Fruit fly (Drosophila melanogaster) whole organism, wandering third instar larva: Measurements from ENCODE around the gene eIF5B.

Source experiments
- Abd-B ChIP-seq: fragments of >200 bp; optimal IDR thresholded peaks from 2 replicates; lab custom pipeline; 2017; ENCODE audit warnings: missing biosample characterization, missing genetic modification characterization
- CG32264 ChIP-seq: fragments of 200-800 bp; sonication (Bioruptor generic); optimal IDR thresholded peaks from 2 replicates; lab custom pipeline; 2016; ENCODE audit warnings: missing biosample characterization, missing genetic modification characterization
- CG9705 ChIP-seq: fragments of 200-800 bp; sonication (Bioruptor generic); optimal IDR thresholded peaks from 2 replicates; lab custom pipeline; 2018; ENCODE audit warnings: missing biosample characterization, mild to moderate bottlenecking, missing genetic modification characterization
- CrebA ChIP-seq: fragments of 200-800 bp; sonication (Bioruptor generic); optimal IDR thresholded peaks from 2 replicates; lab custom pipeline; 2016; ENCODE audit warnings: missing biosample characterization, mild to moderate bottlenecking, missing genetic modification characterization, borderline replicate concordance
- Dif ChIP-seq: fragments of 200-275, 200-300 bp; sonication (Bioruptor generic); optimal IDR thresholded peaks from 2 replicates; lab custom pipeline; 2018; ENCODE audit warnings: missing biosample characterization, missing genetic modification characterization; ENCODE audit not compliant: partially characterized antibody
- GATAd ChIP-seq: sonication (Bioruptor generic); optimal IDR thresholded peaks from 2 replicates; lab custom pipeline; 2016; ENCODE audit warnings: missing biosample characterization, missing genetic modification characterization
- HLH106 ChIP-seq: fragments of 200-800 bp; optimal IDR thresholded peaks from 3 replicates; lab custom pipeline; 2019; ENCODE audit warnings: missing biosample characterization, mild to moderate bottlenecking, missing genetic modification characterization, moderate library complexity
- Jra ChIP-seq: sonication (Bioruptor generic); optimal IDR thresholded peaks from 2 replicates; lab custom pipeline; 2016; ENCODE audit warnings: missing biosample characterization, missing genetic modification characterization
- Myc ChIP-seq: fragments of >200 bp; optimal IDR thresholded peaks from 2 replicates; lab custom pipeline; 2017
- N ChIP-seq: fragments of >200 bp; optimal IDR thresholded peaks from 2 replicates; lab custom pipeline; 2018; ENCODE audit warnings: missing biosample characterization, missing external identifiers, missing genetic modification characterization
- OdsH ChIP-seq: fragments of 200-800 bp; sonication (Bioruptor generic); optimal IDR thresholded peaks from 2 replicates; lab custom pipeline; 2016; ENCODE audit warnings: missing biosample characterization, mild to moderate bottlenecking, missing genetic modification characterization
- Rel ChIP-seq, 2 experiments: fragments of 200-800 bp; sonication (Bioruptor generic) in 1 of 2; optimal IDR thresholded peaks; 2 replicates in 1 of 2; 3 replicates in 1 of 2; lab custom pipeline; 2016 to 2019; ENCODE audit warnings: mild to moderate bottlenecking in 2 of 2, missing biosample characterization in 2 of 2, missing genetic modification characterization in 2 of 2, moderate library complexity in 1 of 2
- Sp1 ChIP-seq: fragments of 200-800 bp; sonication (Bioruptor generic); optimal IDR thresholded peaks from 3 replicates; lab custom pipeline; 2019; ENCODE audit warnings: missing biosample characterization, mild to moderate bottlenecking, missing genetic modification characterization, moderate library complexity
- Vsx2 ChIP-seq: fragments of 200-300, 225-300 bp; sonication (Bioruptor generic); optimal IDR thresholded peaks from 2 replicates; lab custom pipeline; 2018; ENCODE audit warnings: missing biosample characterization, missing genetic modification characterization; ENCODE audit not compliant: partially characterized antibody
- br ChIP-seq: fragments of 200-800 bp; sonication (Bioruptor generic); optimal IDR thresholded peaks from 2 replicates; lab custom pipeline; 2016; ENCODE audit warnings: missing biosample characterization, missing genetic modification characterization
- brk ChIP-seq: fragments of 200-800 bp; sonication (Bioruptor generic); optimal IDR thresholded peaks from 2 replicates; lab custom pipeline; 2016; ENCODE audit warnings: missing biosample characterization, mild to moderate bottlenecking, missing genetic modification characterization
- dl ChIP-seq, 2 experiments: fragments of 175-275, 200-275 bp in 1 of 2; fragments of 200-275 bp in 1 of 2; sonication (Bioruptor generic); optimal IDR thresholded peaks; lab custom pipeline; 2018; ENCODE audit warnings: mild to moderate bottlenecking in 2 of 2, missing biosample characterization in 2 of 2, missing genetic modification characterization in 2 of 2, moderate library complexity in 2 of 2; ENCODE audit not compliant: partially characterized antibody in 2 of 2, insufficient read depth in 1 of 2
- dmrt93B ChIP-seq: fragments of 200-800 bp; sonication (Bioruptor generic); optimal IDR thresholded peaks from 2 replicates; lab custom pipeline; 2018; ENCODE audit warnings: missing biosample characterization, mild to moderate bottlenecking, missing genetic modification characterization
- ey ChIP-seq: fragments of 200-800 bp; sonication (Bioruptor generic); optimal IDR thresholded peaks from 2 replicates; lab custom pipeline; 2016; ENCODE audit warnings: missing biosample characterization, missing genetic modification characterization
- foxo ChIP-seq, 2 experiments: fragments of 200-800 bp; sonication (Bioruptor generic); optimal IDR thresholded peaks; 2 replicates in 1 of 2; 3 replicates in 1 of 2; lab custom pipeline; 2016 to 2017; ENCODE audit warnings: missing biosample characterization in 2 of 2, missing genetic modification characterization in 2 of 2
- fru ChIP-seq: fragments of 200-800 bp; sonication (Bioruptor generic); optimal IDR thresholded peaks from 3 replicates; lab custom pipeline; 2016; ENCODE audit warnings: missing biosample characterization, mild to moderate bottlenecking, missing genetic modification characterization
- h ChIP-seq: fragments of 200-800 bp; sonication (Bioruptor generic); optimal IDR thresholded peaks from 3 replicates; lab custom pipeline; 2016; ENCODE audit warnings: missing biosample characterization, mild to moderate bottlenecking, missing genetic modification characterization
- jim ChIP-seq: fragments of 175-275, 200-325 bp; sonication (Bioruptor generic); optimal IDR thresholded peaks from 2 replicates; lab custom pipeline; 2016; ENCODE audit warnings: missing biosample characterization, mild to moderate bottlenecking, missing genetic modification characterization
- lola ChIP-seq: fragments of >200 bp; optimal IDR thresholded peaks from 2 replicates; lab custom pipeline; 2017; ENCODE audit warnings: missing biosample characterization, missing genetic modification characterization
- pan ChIP-seq: fragments of >200 bp; optimal IDR thresholded peaks from 2 replicates; lab custom pipeline; 2017
- psq ChIP-seq: fragments of 200-800 bp; sonication (Bioruptor generic); optimal IDR thresholded peaks from 3 replicates; lab custom pipeline; 2017; ENCODE audit warnings: missing biosample characterization, mild to moderate bottlenecking, missing genetic modification characterization, moderate library complexity
- rgr ChIP-seq: fragments of 200-800 bp; sonication (Bioruptor generic); optimal IDR thresholded peaks from 3 replicates; lab custom pipeline; 2016; ENCODE audit warnings: missing biosample characterization, mild to moderate bottlenecking, missing genetic modification characterization
- sage ChIP-seq: fragments of 200-800 bp; sonication (Bioruptor generic); optimal IDR thresholded peaks from 2 replicates; lab custom pipeline; 2016; ENCODE audit warnings: missing biosample characterization, mild to moderate bottlenecking, missing genetic modification characterization
- tai ChIP-seq: sonication (Bioruptor generic); optimal IDR thresholded peaks from 2 replicates; lab custom pipeline; 2016; ENCODE audit warnings: missing biosample characterization, missing genetic modification characterization
- usp ChIP-seq: fragments of >200 bp; optimal IDR thresholded peaks from 2 replicates; lab custom pipeline; 2017; ENCODE audit warnings: missing biosample characterization, missing genetic modification characterization
- woc ChIP-seq: sonication (Bioruptor generic); optimal IDR thresholded peaks from 2 replicates; lab custom pipeline; 2016; ENCODE audit warnings: missing biosample characterization, mild to moderate bottlenecking, missing genetic modification characterization

eIF5B gene

dm6 chr3L:3440116-3440515 lies 20.7 kb downstream of the eIF5B start:
- peak; percentile 18 for TF ChIP-seq woc (GFP tag; lab: Kevin White, UChicago)
- TF ChIP-seq CG9705 (GFP tag; lab: Kevin White, UChicago): no peak
- no peak for TF ChIP-seq rgr (GFP tag; lab: Kevin White, UChicago)
- peak in 1 of 2 experiments; percentile 11 for TF ChIP-seq foxo (GFP tag; optimal IDR thresholded peaks at IDR 0.05; lab: Kevin White, UChicago)

dm6 chr3L:3439598-3439997 lies 21.2 kb downstream of the eIF5B start:
- TF ChIP-seq Dif (GFP tag; lab: Kevin White, UChicago): no peak
- TF ChIP-seq ey: no peak
- TF ChIP-seq Rel (GFP tag; optimal IDR thresholded peaks at IDR 0.05; lab: Kevin White, UChicago): no peak
- no peak for TF ChIP-seq Rel (tag; optimal IDR thresholded peaks at IDR 0.05; lab: Kevin White, UChicago)
- no peak for TF ChIP-seq OdsH
- TF ChIP-seq usp (GFP tag; lab: Kevin White, UChicago): no peak
- no peak for TF ChIP-seq br (GFP tag; lab: Kevin White, UChicago)
- no peak for TF ChIP-seq dl (GFP tag; optimal IDR thresholded peaks at IDR 0.05; lab: Kevin White, UChicago; ENCODE audit: insufficient read depth in 1 of 2, partially characterized antibody in 2 of 2)
- TF ChIP-seq dmrt93B (GFP tag; lab: Kevin White, UChicago): no peak
- TF ChIP-seq N: no peak
- TF ChIP-seq CG9705 (GFP tag; lab: Kevin White, UChicago): no peak
- no peak for TF ChIP-seq HLH106 (tag; lab: Kevin White, UChicago)
- TF ChIP-seq jim (GFP tag; lab: Kevin White, UChicago): no peak
- no peak for TF ChIP-seq Jra
- TF ChIP-seq CG32264 (GFP tag; lab: Kevin White, UChicago): no peak
- no peak for TF ChIP-seq GATAd
- no peak for TF ChIP-seq Myc (lab: Kevin White, UChicago)

dm6 chr3L:3438473-3438872 lies 22.3 kb downstream of the eIF5B start:
- TF ChIP-seq Vsx2: no peak
- peak; percentile 8 for TF ChIP-seq ey
- TF ChIP-seq OdsH: peak; percentile 35
- TF ChIP-seq foxo (GFP tag; optimal IDR thresholded peaks at IDR 0.05; lab: Kevin White, UChicago): peak in 1 of 2 experiments; percentile 59
- no peak for TF ChIP-seq sage (GFP tag; lab: Kevin White, UChicago)
- peak; percentile 14 for TF ChIP-seq HLH106 (tag; lab: Kevin White, UChicago)
- TF ChIP-seq fru (GFP tag; lab: Kevin White, UChicago): peak; percentile 54
- peak; percentile 3 for TF ChIP-seq rgr (GFP tag; lab: Kevin White, UChicago)
- no peak for TF ChIP-seq N
- TF ChIP-seq br (GFP tag; lab: Kevin White, UChicago): peak; percentile 2
- no peak for TF ChIP-seq brk (GFP tag; lab: Kevin White, UChicago)
- TF ChIP-seq tai (GFP tag; lab: Kevin White, UChicago): peak; percentile 30
- peak; percentile 38 for TF ChIP-seq Sp1 (GFP tag; lab: Kevin White, UChicago)
- peak; percentile 25 for TF ChIP-seq woc (GFP tag; lab: Kevin White, UChicago)
- TF ChIP-seq h (GFP tag; lab: Kevin White, UChicago): peak; percentile 26
- TF ChIP-seq pan (lab: Kevin White, UChicago): no peak
- TF ChIP-seq psq (GFP tag; lab: Kevin White, UChicago): peak; percentile 48

dm6 chr3L:3437664-3438368 lies 23.0 kb downstream of the eIF5B start:
- no peak for TF ChIP-seq Myc (lab: Kevin White, UChicago)
- TF ChIP-seq tai (GFP tag; lab: Kevin White, UChicago): no peak
- no peak for TF ChIP-seq Abd-B (GFP tag; lab: Kevin White, UChicago)
- no peak for TF ChIP-seq CrebA
- TF ChIP-seq woc (GFP tag; lab: Kevin White, UChicago): no peak
- no peak for TF ChIP-seq brk (GFP tag; lab: Kevin White, UChicago)
- TF ChIP-seq dl (GFP tag; optimal IDR thresholded peaks at IDR 0.05; lab: Kevin White, UChicago; ENCODE audit: insufficient read depth in 1 of 2, partially characterized antibody in 2 of 2): no peak
- no peak for TF ChIP-seq lola
- no peak for TF ChIP-seq rgr (GFP tag; lab: Kevin White, UChicago)
- TF ChIP-seq h (GFP tag; lab: Kevin White, UChicago): no peak
- no peak for TF ChIP-seq br (GFP tag; lab: Kevin White, UChicago)
- TF ChIP-seq Rel (GFP tag; optimal IDR thresholded peaks at IDR 0.05; lab: Kevin White, UChicago): no peak
- no peak for TF ChIP-seq Rel (tag; optimal IDR thresholded peaks at IDR 0.05; lab: Kevin White, UChicago)
- TF ChIP-seq, all 38 proteins: peak for 0
